Fruit fly (Drosophila melanogaster) whole organism, embryonic: ENCODE measurements around the gene Wnt6.

Experiments used
- ATbp ChIP-seq: fragments of 200-800 bp; sonication (Bioruptor generic); optimal IDR thresholded peaks from 2 replicates; lab custom pipeline; 2017; ENCODE audit warnings: missing biosample characterization, mild to moderate bottlenecking, missing genetic modification characterization, missing genetic modification reagents
- Adf1 ChIP-seq: fragments of 200-800 bp; sonication (Bioruptor generic); IDR thresholded peaks from 2 replicates; pipeline ENCODE4 v1.3.6; 2022; ENCODE audit warnings: missing biosample characterization, missing genetic modification characterization
- Atf6 ChIP-seq: fragments of 200-800 bp; sonication (Bioruptor generic); IDR thresholded peaks from 2 replicates; pipeline ENCODE4 v1.3.6; 2022; ENCODE audit warnings: missing biosample characterization, missing genetic modification characterization
- CG10543 ChIP-seq: fragments of 200-800 bp; sonication (Bioruptor generic); optimal IDR thresholded peaks from 3 replicates; lab custom pipeline; 2017; ENCODE audit warnings: missing biosample characterization, mild to moderate bottlenecking, missing genetic modification characterization, moderate library complexity
- CG11398 ChIP-seq: fragments of 200-800 bp; sonication (Bioruptor generic); optimal IDR thresholded peaks from 2 replicates; lab custom pipeline; 2016; ENCODE audit warnings: missing biosample characterization, missing genetic modification characterization
- CG11456 ChIP-seq: fragments of 200-800 bp; sonication (Bioruptor generic); IDR thresholded peaks from 3 replicates; pipeline ENCODE4 v1.3.6; 2022; ENCODE audit warnings: missing biosample characterization, missing genetic modification characterization
- CG13123 ChIP-seq: fragments of 200-800 bp; sonication (Bioruptor generic); optimal IDR thresholded peaks from 2 replicates; lab custom pipeline; 2016; ENCODE audit warnings: missing biosample characterization, missing genetic modification characterization
- CG15601 ChIP-seq: fragments of 200-800 bp; sonication (Bioruptor generic); optimal IDR thresholded peaks from 3 replicates; lab custom pipeline; 2019; ENCODE audit warnings: missing biosample characterization, mild to moderate bottlenecking, missing genetic modification characterization, moderate library complexity
- CG16779 ChIP-seq: fragments of 200-800 bp; sonication (Bioruptor generic); IDR thresholded peaks from 2 replicates; pipeline ENCODE4 v1.3.6; 2022; ENCODE audit warnings: missing biosample characterization, missing genetic modification characterization
- CG17361 ChIP-seq: fragments of 200-800 bp; sonication (Bioruptor generic); IDR thresholded peaks from 3 replicates; pipeline ENCODE4 v1.3.6; 2022; ENCODE audit warnings: missing biosample characterization, missing genetic modification characterization
- CG18476 ChIP-seq: fragments of 200-800 bp; sonication (Bioruptor generic); optimal IDR thresholded peaks from 2 replicates; lab custom pipeline; 2016; ENCODE audit warnings: missing biosample characterization, mild to moderate bottlenecking, missing genetic modification characterization
- CG33213 ChIP-seq: fragments of 200-800 bp; sonication (Bioruptor generic); optimal IDR thresholded peaks from 3 replicates; lab custom pipeline; 2016; ENCODE audit warnings: missing biosample characterization, missing genetic modification characterization
- CG33557 ChIP-seq: fragments of 200-800 bp; sonication (Bioruptor generic); optimal IDR thresholded peaks from 2 replicates; lab custom pipeline; 2019; ENCODE audit warnings: missing biosample characterization, mild to moderate bottlenecking, missing genetic modification characterization, moderate library complexity
- CG4424 ChIP-seq: fragments of 200-800 bp; sonication (Bioruptor generic); optimal IDR thresholded peaks from 3 replicates; lab custom pipeline; 2016; ENCODE audit warnings: missing biosample characterization, missing genetic modification characterization
- CG4730 ChIP-seq: fragments of 200-800 bp; sonication (Bioruptor generic); IDR thresholded peaks from 2 replicates; pipeline ENCODE4 v1.3.6; 2022; ENCODE audit warnings: missing biosample characterization, missing genetic modification characterization
- CG9727 ChIP-seq: fragments of 200-800 bp; sonication (Bioruptor generic); optimal IDR thresholded peaks from 3 replicates; lab custom pipeline; 2017; ENCODE audit warnings: missing biosample characterization, mild to moderate bottlenecking, missing genetic modification characterization
- CG9797 ChIP-seq: fragments of 200-800 bp; sonication (Bioruptor generic); optimal IDR thresholded peaks from 3 replicates; lab custom pipeline; 2018; ENCODE audit warnings: missing biosample characterization, mild to moderate bottlenecking, missing genetic modification characterization
- Chrac-16 ChIP-seq: fragments of 200-800 bp; sonication (Bioruptor generic); optimal IDR thresholded peaks from 3 replicates; lab custom pipeline; 2016; ENCODE audit warnings: missing biosample characterization, missing genetic modification characterization
- Dip2 ChIP-seq: fragments of 200-800 bp; sonication (Bioruptor generic); IDR thresholded peaks from 2 replicates; pipeline ENCODE4 v1.3.6; 2022; ENCODE audit warnings: missing biosample characterization, missing genetic modification characterization
- Hr51 ChIP-seq, 2 experiments: fragments of 200-800 bp; sonication (Bioruptor generic); optimal IDR thresholded peaks; 2 replicates in 1 of 2; 3 replicates in 1 of 2; lab custom pipeline; 2016 to 2018; ENCODE audit warnings: missing biosample characterization in 2 of 2, missing genetic modification characterization in 2 of 2, mild to moderate bottlenecking in 1 of 2, moderate library complexity in 1 of 2
- Nf-YC ChIP-seq: fragments of 200-800 bp; optimal IDR thresholded peaks from 3 replicates; lab custom pipeline; 2019; ENCODE audit warnings: missing biosample characterization, mild to moderate bottlenecking, missing genetic modification characterization, moderate library complexity
- Oli ChIP-seq: fragments of 200-800 bp; sonication (Bioruptor generic); optimal IDR thresholded peaks from 2 replicates; lab custom pipeline; 2018; ENCODE audit warnings: missing biosample characterization, mild to moderate bottlenecking, missing genetic modification characterization, moderate library complexity
- Opbp ChIP-seq: fragments of 200-800 bp; sonication (Bioruptor generic); IDR thresholded peaks from 3 replicates; pipeline ENCODE4 v1.3.6; 2022; ENCODE audit warnings: missing biosample characterization, missing genetic modification characterization; ENCODE audit not compliant: partially characterized antibody
- Six4 ChIP-seq: fragments of 200-800 bp; sonication (Bioruptor generic); optimal IDR thresholded peaks from 2 replicates; lab custom pipeline; 2016; ENCODE audit warnings: missing biosample characterization, missing genetic modification characterization
- Sox102F ChIP-seq: fragments of 200-800 bp; sonication (Bioruptor generic); optimal IDR thresholded peaks from 2 replicates; lab custom pipeline; 2018; ENCODE audit warnings: missing biosample characterization, mild to moderate bottlenecking, missing genetic modification characterization, moderate library complexity
- Stat92E ChIP-seq, 3 experiments: fragments of >200 bp in 2 of 3; fragments of 200-800 bp in 1 of 3; sonication (Bioruptor generic) in 1 of 3; optimal IDR thresholded peaks; 2 replicates each; lab custom pipeline; 2017 to 2019; ENCODE audit warnings: missing biosample characterization in 3 of 3, missing genetic modification characterization in 3 of 3, mild to moderate bottlenecking in 1 of 3, moderate library complexity in 1 of 3
- Usf ChIP-seq: fragments of 200-800 bp; sonication (Bioruptor generic); optimal IDR thresholded peaks from 2 replicates; lab custom pipeline; 2017; ENCODE audit warnings: missing genotype, missing biosample characterization, missing genetic modification characterization
- ab ChIP-seq: fragments of 200-800 bp; sonication (Bioruptor generic); optimal IDR thresholded peaks from 2 replicates; lab custom pipeline; 2016; ENCODE audit warnings: missing biosample characterization, missing genetic modification characterization
- ara ChIP-seq: fragments of 200-800 bp; sonication (Bioruptor generic); IDR thresholded peaks from 2 replicates; pipeline ENCODE4 v1.3.6; 2022; ENCODE audit warnings: missing biosample characterization, missing genetic modification characterization
- ash1 ChIP-seq: fragments of 200-800 bp; sonication (Bioruptor generic); optimal IDR thresholded peaks from 2 replicates; lab custom pipeline; 2018; ENCODE audit warnings: missing biosample characterization, mild to moderate bottlenecking, missing genetic modification characterization
- ato ChIP-seq: fragments of 200-800 bp; sonication (Bioruptor generic); IDR thresholded peaks from 2 replicates; pipeline ENCODE4 v1.3.6; 2022; ENCODE audit warnings: missing biosample characterization, missing genetic modification characterization; ENCODE audit not compliant: partially characterized antibody
- bab2 ChIP-seq: fragments of 200-800 bp; sonication (Bioruptor generic); optimal IDR thresholded peaks from 2 replicates; lab custom pipeline; 2016; ENCODE audit warnings: missing biosample characterization, missing genetic modification characterization
- bsh ChIP-seq, 2 experiments: fragments of 200-800 bp; sonication (Bioruptor generic); optimal IDR thresholded peaks; 2 replicates each; lab custom pipeline; 2017 to 2018; ENCODE audit warnings: mild to moderate bottlenecking in 2 of 2, missing biosample characterization in 2 of 2, missing genetic modification characterization in 2 of 2, moderate library complexity in 1 of 2
- dimm ChIP-seq: fragments of 200-800 bp; sonication (Bioruptor generic); IDR thresholded peaks from 2 replicates; pipeline ENCODE4 v1.3.6; 2022; ENCODE audit warnings: missing biosample characterization, missing genetic modification characterization
- dysf ChIP-seq: fragments of 200-800 bp; sonication (Bioruptor generic); IDR thresholded peaks from 3 replicates; pipeline ENCODE4 v1.3.6; 2022; ENCODE audit warnings: missing biosample characterization, missing genetic modification characterization
- eve ChIP-seq, 2 experiments: fragments of >200 bp; optimal IDR thresholded peaks; 2 replicates each; lab custom pipeline; 2017; ENCODE audit warnings: missing biosample characterization in 2 of 2, missing genetic modification characterization in 2 of 2
- gsb-n ChIP-seq: fragments of 200-800 bp; sonication (Bioruptor generic); optimal IDR thresholded peaks from 3 replicates; lab custom pipeline; 2018; ENCODE audit warnings: missing biosample characterization, mild to moderate bottlenecking, missing genetic modification characterization
- gt ChIP-seq: fragments of 200-800 bp; sonication (Bioruptor generic); IDR thresholded peaks from 2 replicates; pipeline ENCODE4 v1.3.6; 2022; ENCODE audit warnings: missing biosample characterization, missing genetic modification characterization
- ham ChIP-seq: fragments of 200-800 bp; sonication (Bioruptor generic); IDR thresholded peaks from 2 replicates; pipeline ENCODE4 v1.3.6; 2022; ENCODE audit warnings: missing biosample characterization, missing genetic modification characterization
- ind ChIP-seq: fragments of 200-800 bp; sonication (Bioruptor generic); optimal IDR thresholded peaks from 3 replicates; lab custom pipeline; 2016; ENCODE audit warnings: missing biosample characterization, missing genetic modification characterization
- ken ChIP-seq: fragments of 200-800 bp; sonication (Bioruptor generic); IDR thresholded peaks from 3 replicates; pipeline ENCODE4 v1.3.6; 2022; ENCODE audit warnings: missing biosample characterization, missing genetic modification characterization
- odd ChIP-seq: fragments of 200-800 bp; sonication (Bioruptor generic); optimal IDR thresholded peaks from 2 replicates; lab custom pipeline; 2017; ENCODE audit warnings: missing biosample characterization, mild to moderate bottlenecking, missing genetic modification characterization
- pfk ChIP-seq: fragments of 200-800 bp; sonication (Bioruptor generic); optimal IDR thresholded peaks from 2 replicates; lab custom pipeline; 2018; ENCODE audit warnings: missing biosample characterization, mild to moderate bottlenecking, missing genetic modification characterization, moderate library complexity
- pros ChIP-seq: fragments of 200-800 bp; sonication (Bioruptor generic); optimal IDR thresholded peaks from 3 replicates; lab custom pipeline; 2019; ENCODE audit warnings: missing biosample characterization, mild to moderate bottlenecking, missing genetic modification characterization, moderate library complexity
- pum ChIP-seq: fragments of 200-800 bp; sonication (Bioruptor generic); optimal IDR thresholded peaks from 2 replicates; lab custom pipeline; 2016; ENCODE audit warnings: missing biosample characterization, missing genetic modification characterization
- row ChIP-seq: fragments of 200-800 bp; sonication (Bioruptor generic); IDR thresholded peaks from 3 replicates; pipeline ENCODE4 v1.3.6; 2022; ENCODE audit warnings: missing biosample characterization, missing genetic modification characterization
- slbo ChIP-seq: fragments of 200-800 bp; sonication (Bioruptor generic); IDR thresholded peaks from 2 replicates; pipeline ENCODE4 v1.3.6; 2022; ENCODE audit warnings: missing biosample characterization, missing genetic modification characterization
- sna ChIP-seq: fragments of 200-800 bp; sonication (Bioruptor generic); IDR thresholded peaks from 2 replicates; pipeline ENCODE4 v1.3.6; 2022; ENCODE audit warnings: missing biosample characterization, missing genetic modification characterization; ENCODE audit not compliant: partially characterized antibody
- tap ChIP-seq: fragments of 200-800 bp; optimal IDR thresholded peaks from 3 replicates; lab custom pipeline; 2019; ENCODE audit warnings: missing biosample characterization, mild to moderate bottlenecking, missing genetic modification characterization, moderate library complexity

Gene Wnt6

DNA sequence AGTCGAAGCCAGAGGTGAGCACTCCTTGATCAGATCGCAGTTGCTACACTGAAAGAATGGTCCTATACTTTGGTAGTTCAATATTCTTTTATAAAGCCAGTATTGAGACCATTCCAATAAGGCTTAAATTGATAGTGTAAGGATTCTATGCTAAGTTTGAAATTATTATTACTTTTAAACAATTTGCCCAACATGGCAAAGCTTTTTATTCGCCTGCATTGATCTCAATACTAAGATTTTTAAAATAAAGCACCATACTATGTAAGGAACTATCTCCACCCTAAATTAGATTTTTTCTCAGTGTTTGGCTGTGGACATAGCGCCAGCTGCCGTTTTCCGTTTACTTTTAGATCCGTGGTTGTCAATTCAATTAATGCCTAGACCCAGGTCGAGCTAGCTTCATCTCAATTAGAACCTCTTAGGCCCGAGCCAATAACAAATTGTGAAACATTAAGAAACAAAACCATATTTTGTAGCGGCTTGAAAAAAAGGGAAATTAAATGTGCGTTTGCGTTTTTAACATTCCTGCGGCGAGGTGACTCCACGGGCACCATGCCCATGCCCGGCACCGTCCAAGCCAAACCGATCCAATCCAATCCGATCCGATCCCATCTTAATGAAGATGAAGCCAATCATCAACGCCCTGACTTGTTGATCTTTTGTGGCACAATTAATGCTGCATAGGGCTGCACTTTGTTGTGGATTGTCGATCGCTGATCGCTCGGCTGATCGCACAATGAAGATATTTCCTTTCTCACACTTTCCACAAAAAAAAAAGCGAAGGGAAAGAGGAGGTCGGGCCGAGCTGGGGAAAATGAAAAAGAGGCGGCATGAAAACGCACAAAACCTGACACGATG is 39.8 kb upstream of the Wnt6 start (continued):
- TF ChIP-seq Six4: no peak
- 0 out of 3 replicates have a peak, but pooled peaks have one; percentile 6 for TF ChIP-seq dysf (GFP tag; lab: Robert Waterston, UW)
- no peak for TF ChIP-seq ab (GFP tag; lab: Kevin White, UChicago)
- peak; percentile 67 for TF ChIP-seq CG15601 (tag; lab: Kevin White, UChicago)
- TF ChIP-seq CG4730 (GFP tag; lab: Robert Waterston, UW): no peak
- peak; percentile 15 for TF ChIP-seq bab2 (GFP tag; lab: Kevin White, UChicago)
- no peak for TF ChIP-seq Dip2 (GFP tag; lab: Robert Waterston, UW)
- TF ChIP-seq pfk: no peak
- peak; percentile 37 for TF ChIP-seq Chrac-16 (GFP tag; lab: Kevin White, UChicago)
- peak in 1 of 2 experiments; percentile 68 for TF ChIP-seq bsh (GFP tag; optimal IDR thresholded peaks at IDR 0.05; lab: Kevin White, UChicago)
- TF ChIP-seq Stat92E (GFP tag; optimal IDR thresholded peaks at IDR 0.05; lab: Kevin White, UChicago): no peak
- no peak for TF ChIP-seq ato
- TF ChIP-seq CG17361: peak; percentile 75
- TF ChIP-seq Opbp (GFP tag; lab: Robert Waterston, UW): no peak
- TF ChIP-seq CG33213: no peak
- no peak for TF ChIP-seq ind (GFP tag; lab: Kevin White, UChicago)
- TF ChIP-seq CG13123: no peak
- TF ChIP-seq dimm (GFP tag; lab: Robert Waterston, UW): no peak
- TF ChIP-seq CG11456 (GFP tag; lab: Robert Waterston, UW): no peak
- no peak for TF ChIP-seq pum
- TF ChIP-seq CG9727 (GFP tag; lab: Kevin White, UChicago): peak; percentile 72
- TF ChIP-seq CG9797 (GFP tag; lab: Kevin White, UChicago): no peak
- TF ChIP-seq Usf (GFP tag; lab: Kevin White, UChicago): no peak
- peak; percentile 32 for TF ChIP-seq Sox102F (GFP tag; lab: Kevin White, UChicago)
- peak; percentile 54 for TF ChIP-seq Oli (tag; lab: Kevin White, UChicago)
- TF ChIP-seq CG11398 (GFP tag; lab: Kevin White, UChicago): peak; percentile 4
- TF ChIP-seq ATbp (GFP tag; lab: Kevin White, UChicago): no peak
- no peak for TF ChIP-seq sna
- TF ChIP-seq Nf-YC (tag; lab: Kevin White, UChicago): no peak
- TF ChIP-seq Atf6: no peak
- TF ChIP-seq slbo (GFP tag; lab: Robert Waterston, UW): no peak
- peak in 1 of 2 experiments; percentile 17 for TF ChIP-seq Hr51 (GFP tag; optimal IDR thresholded peaks at IDR 0.05; lab: Kevin White, UChicago)
- peak; percentile 61; the same call in 1 of the 2 replicates for TF ChIP-seq ara (GFP tag; lab: Robert Waterston, UW)
- TF ChIP-seq eve (GFP tag; optimal IDR thresholded peaks at IDR 0.05; lab: Kevin White, UChicago): peak in 1 of 2 experiments; percentile 23
- peak; percentile 2 for TF ChIP-seq CG18476 (GFP tag; lab: Kevin White, UChicago)
- peak; percentile 80 for TF ChIP-seq CG33557 (GFP tag; lab: Kevin White, UChicago)
- TF ChIP-seq row: peak; percentile 42; the same call in 2 of the 3 replicates
- peak; percentile 52 for TF ChIP-seq CG4424 (GFP tag; lab: Kevin White, UChicago)
- TF ChIP-seq ham (GFP tag; lab: Robert Waterston, UW): no peak
- TF ChIP-seq gt: peak; percentile 8; the same call in 1 of the 2 replicates
- no peak for TF ChIP-seq CG10543 (GFP tag; lab: Kevin White, UChicago)
- no peak for TF ChIP-seq Adf1
- TF ChIP-seq gsb-n: peak; percentile 57
- no peak for TF ChIP-seq ken (GFP tag; lab: Robert Waterston, UW)
- TF ChIP-seq ash1 (GFP tag; lab: Kevin White, UChicago): no peak
- TF ChIP-seq tap (tag; lab: Kevin White, UChicago): no peak
- TF ChIP-seq odd (GFP tag; lab: Kevin White, UChicago): no peak
- no peak for TF ChIP-seq pros
- TF ChIP-seq CG16779: no peak
